Worm (Caenorhabditis elegans) whole organism, mixed stage, embryonic: Measurements from ENCODE around the gene srx-122.

ENCODE experiments used
- M03D4.4 ChIP-seq: sonication (generic microtip); optimal IDR thresholded peaks from 2 replicates; lab custom pipeline; 2017; ENCODE audit warnings: mild to moderate bottlenecking, missing genetic modification characterization, missing compliant biosample characterization
- bed-3 ChIP-seq: fragments of 200-800 bp; sonication (Bioruptor generic); optimal IDR thresholded peaks from 3 replicates; lab custom pipeline; 2018; ENCODE audit warnings: mild to moderate bottlenecking, missing genetic modification characterization, moderate library complexity, missing compliant biosample characterization
- blmp-1 ChIP-seq: fragments of 150-350 bp; optimal IDR thresholded peaks from 2 replicates; lab custom pipeline; 2014; ENCODE audit warnings: missing biosample characterization, missing genetic modification characterization
- ceh-39 ChIP-seq: fragments of 150-350 bp; optimal IDR thresholded peaks from 2 replicates; lab custom pipeline; 2014; ENCODE audit warnings: missing biosample characterization, missing genetic modification characterization
- ceh-83 ChIP-seq: fragments of 200-800 bp; sonication (Bioruptor generic); optimal IDR thresholded peaks from 2 replicates; lab custom pipeline; 2018; ENCODE audit warnings: mild to moderate bottlenecking, missing genetic modification characterization, missing compliant biosample characterization
- ces-1 ChIP-seq: fragments of 150-350 bp; optimal IDR thresholded peaks from 2 replicates; lab custom pipeline; 2014; ENCODE audit warnings: missing biosample characterization, missing genetic modification reagents, missing genetic modification characterization
- cnd-1 ChIP-seq: fragments of 200-800 bp; sonication (Bioruptor generic); optimal IDR thresholded peaks from 2 replicates; lab custom pipeline; 2018; ENCODE audit warnings: mild to moderate bottlenecking, missing genetic modification characterization, missing compliant biosample characterization
- drap-1 ChIP-seq: fragments of 200-800 bp; sonication (Bioruptor generic); optimal IDR thresholded peaks from 3 replicates; lab custom pipeline; 2018; ENCODE audit warnings: mild to moderate bottlenecking, missing genetic modification characterization, missing compliant biosample characterization
- elt-1 ChIP-seq: sonication (generic microtip); optimal IDR thresholded peaks from 2 replicates; lab custom pipeline; 2017; ENCODE audit warnings: missing genetic modification characterization, mild to moderate bottlenecking, missing compliant biosample characterization, antibody characterized with exemption, moderate library complexity, borderline replicate concordance; ENCODE audit not compliant: insufficient read depth
- elt-3 ChIP-seq: fragments of 150-350 bp; optimal IDR thresholded peaks from 2 replicates; lab custom pipeline; 2014; ENCODE audit warnings: missing biosample characterization, missing genetic modification characterization
- flh-1 ChIP-seq: fragments of 200-800 bp; sonication (Bioruptor generic); optimal IDR thresholded peaks from 2 replicates; lab custom pipeline; 2018; ENCODE audit warnings: mild to moderate bottlenecking, missing genetic modification characterization, moderate library complexity, missing compliant biosample characterization
- ham-2 ChIP-seq: fragments of 200-800 bp; sonication (Bioruptor generic); optimal IDR thresholded peaks from 2 replicates; lab custom pipeline; 2018; ENCODE audit warnings: mild to moderate bottlenecking, missing genetic modification characterization, missing compliant biosample characterization
- hlh-1 ChIP-seq: fragments of 150-350 bp; optimal IDR thresholded peaks from 2 replicates; lab custom pipeline; 2014; ENCODE audit warnings: missing biosample characterization, missing genetic modification reagents, missing genetic modification characterization
- lin-13 ChIP-seq: fragments of 150-350 bp; optimal IDR thresholded peaks from 2 replicates; lab custom pipeline; 2014; ENCODE audit warnings: missing biosample characterization, missing genetic modification characterization
- lin-32 ChIP-seq: fragments of 200-800 bp; sonication (Bioruptor generic); optimal IDR thresholded peaks from 2 replicates; lab custom pipeline; 2018; ENCODE audit warnings: mild to moderate bottlenecking, missing genetic modification characterization, missing compliant biosample characterization
- lsy-2 ChIP-seq: fragments of 150-350 bp; optimal IDR thresholded peaks from 2 replicates; lab custom pipeline; 2014; ENCODE audit warnings: missing biosample characterization, missing genetic modification characterization
- mab-5 ChIP-seq: fragments of 150-350 bp; optimal IDR thresholded peaks from 2 replicates; lab custom pipeline; 2014; ENCODE audit warnings: missing biosample characterization, missing genetic modification characterization
- mep-1 ChIP-seq: fragments of 150-350 bp; optimal IDR thresholded peaks from 2 replicates; lab custom pipeline; 2017; ENCODE audit warnings: missing biosample characterization, missing genetic modification reagents, missing genetic modification characterization, inconsistent platforms
- mls-2 ChIP-seq: sonication (generic microtip); optimal IDR thresholded peaks from 2 replicates; lab custom pipeline; 2016; ENCODE audit warnings: mild to moderate bottlenecking, missing genetic modification characterization, moderate library complexity, missing compliant biosample characterization
- nhr-12 ChIP-seq: fragments of 150-350 bp; optimal IDR thresholded peaks from 2 replicates; lab custom pipeline; 2014; ENCODE audit warnings: missing biosample characterization, missing genetic modification characterization
- nhr-2 ChIP-seq: fragments of 150-350 bp; optimal IDR thresholded peaks from 2 replicates; lab custom pipeline; 2014; ENCODE audit warnings: missing biosample characterization, missing genetic modification characterization
- nhr-237 ChIP-seq: fragments of 150-350 bp; optimal IDR thresholded peaks from 2 replicates; lab custom pipeline; 2014; ENCODE audit warnings: missing biosample characterization, missing genetic modification characterization
- nhr-28 ChIP-seq: fragments of 150-350 bp; optimal IDR thresholded peaks from 2 replicates; lab custom pipeline; 2014; ENCODE audit warnings: missing biosample characterization, missing genetic modification characterization
- nhr-76 ChIP-seq: sonication (generic microtip); optimal IDR thresholded peaks from 2 replicates; lab custom pipeline; 2017; ENCODE audit warnings: missing biosample characterization, missing genetic modification characterization
- pha-4 ChIP-seq: fragments of 150-350 bp; optimal IDR thresholded peaks from 2 replicates; lab custom pipeline; 2018; ENCODE audit warnings: missing biosample characterization, missing genetic modification reagents, missing genetic modification characterization
- sem-2 ChIP-seq: fragments of 200-800 bp; sonication (Bioruptor generic); optimal IDR thresholded peaks from 2 replicates; lab custom pipeline; 2018; ENCODE audit warnings: mild to moderate bottlenecking, missing genetic modification characterization, missing compliant biosample characterization
- snpc-4 ChIP-seq: fragments of 150-350 bp; optimal IDR thresholded peaks from 2 replicates; lab custom pipeline; 2014; ENCODE audit warnings: missing biosample characterization, missing genetic modification characterization
- sptf-1 ChIP-seq: sonication (generic microtip); optimal IDR thresholded peaks from 2 replicates; lab custom pipeline; 2017; ENCODE audit warnings: mild to moderate bottlenecking, missing genetic modification characterization, moderate library complexity, missing compliant biosample characterization
- tbx-8 ChIP-seq: fragments of 200-800 bp; sonication (Bioruptor generic); optimal IDR thresholded peaks from 2 replicates; lab custom pipeline; 2018; ENCODE audit warnings: mild to moderate bottlenecking, missing genetic modification characterization, moderate library complexity, missing compliant biosample characterization
- unc-120 ChIP-seq: sonication (generic microtip); optimal IDR thresholded peaks from 2 replicates; lab custom pipeline; 2017; ENCODE audit warnings: missing genetic modification characterization, missing compliant biosample characterization; ENCODE audit not compliant: poor library complexity, severe bottlenecking
- unc-39 ChIP-seq: fragments of 150-350 bp; optimal IDR thresholded peaks from 2 replicates; lab custom pipeline; 2014; ENCODE audit warnings: missing biosample characterization, missing genetic modification characterization
- ztf-11 ChIP-seq: fragments of 150-350 bp; optimal IDR thresholded peaks from 2 replicates; lab custom pipeline; 2014; ENCODE audit warnings: missing biosample characterization, missing genetic modification characterization

Gene srx-122

DNA sequence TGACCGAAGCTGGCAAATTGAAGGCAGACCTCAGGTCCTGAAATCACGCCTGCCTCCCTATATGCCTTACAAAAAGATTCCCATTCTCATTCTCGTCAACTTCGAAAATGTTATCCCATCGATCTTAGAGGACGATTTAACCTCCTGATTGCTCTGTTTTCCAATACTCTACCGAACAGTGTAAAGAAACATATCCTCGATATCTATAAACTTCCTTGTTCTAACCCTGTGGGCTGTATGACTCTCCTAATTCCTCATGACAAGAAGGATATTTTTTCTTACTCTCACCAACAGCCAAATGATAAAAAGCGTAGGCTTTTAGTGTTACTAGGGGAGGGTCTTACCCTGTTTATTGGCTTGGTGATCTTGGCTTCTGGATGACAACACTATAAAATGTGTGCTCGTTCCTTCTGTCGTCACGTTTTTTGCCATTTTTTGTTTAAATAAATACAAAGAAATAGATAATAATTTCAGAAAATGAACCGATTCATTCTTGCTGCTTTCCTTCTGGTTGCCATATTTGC is 24.0 kb downstream of the srx-122 start, which contains the start of gene T28A11.4:
TSS of gene T28A11.4 (plus strand) at position 474 of the 524 bp plus-strand sequence.
- TF ChIP-seq ceh-39 (no peak), ceh-83 (no peak), nhr-12 (no peak), ces-1 (no peak), nhr-76 (tag; lab: Kevin White, UChicago) (no peak), mab-5 (tag; lab: Kevin White, UChicago) (no peak), mls-2 (no peak), blmp-1 (tag; lab: Kevin White, UChicago) (no peak), elt-1 (tag; lab: Kevin White, UChicago) (no peak), mep-1 (tag; lab: Kevin White, UChicago) (no peak), flh-1 (GFP tag; lab: Kevin White, UChicago) (no peak), snpc-4 (tag; lab: Kevin White, UChicago) (no peak), pha-4 (tag; lab: Kevin White, UChicago) (no peak), hlh-1 (tag; lab: Kevin White, UChicago) (no peak), nhr-28 (tag; lab: Kevin White, UChicago) (no peak)

DNA sequence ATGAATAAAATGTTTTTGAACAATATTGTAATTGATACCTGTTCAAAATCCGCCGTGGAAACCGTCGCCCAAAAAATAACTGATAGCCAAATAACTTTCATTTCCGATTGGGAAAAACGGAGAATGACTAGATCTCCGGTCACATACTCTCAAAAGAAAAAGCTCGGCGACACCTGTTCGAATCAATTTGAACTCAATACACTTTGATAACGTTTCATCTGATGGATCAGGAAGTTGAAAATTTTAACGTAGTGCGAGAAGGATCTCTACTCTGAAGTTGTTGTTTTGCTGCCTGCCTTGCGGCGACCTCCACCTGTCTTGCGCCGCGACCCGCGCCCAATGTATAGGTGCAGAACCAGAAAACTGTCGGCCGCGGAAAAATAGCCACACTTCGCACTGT is 24.5 kb downstream of the srx-122 start, which contains the start of gene T28A11.20:
TSS of gene T28A11.20 (minus strand) at position 101 of the 400 bp plus-strand sequence.
- no peak for TF ChIP-seq cnd-1 (tag; lab: Kevin White, UChicago)
- no peak for TF ChIP-seq lsy-2 (tag; lab: Kevin White, UChicago)
- TF ChIP-seq nhr-12 = no peak
- TF ChIP-seq unc-120 (tag; lab: Kevin White, UChicago) = no peak
- TF ChIP-seq pha-4 (tag; lab: Kevin White, UChicago) = no peak
- TF ChIP-seq sem-2 (GFP tag; lab: Kevin White, UChicago) = no peak
- no peak for TF ChIP-seq ceh-39
- TF ChIP-seq tbx-8 (GFP tag; lab: Kevin White, UChicago) = no peak
- TF ChIP-seq ztf-11 (tag; lab: Kevin White, UChicago) = no peak
- TF ChIP-seq nhr-2 (tag; lab: Kevin White, UChicago) = no peak
- no peak for TF ChIP-seq mab-5 (tag; lab: Kevin White, UChicago)
- no peak for TF ChIP-seq ceh-83
- TF ChIP-seq bed-3 = no peak
- TF ChIP-seq mls-2 = no peak
- TF ChIP-seq nhr-237 = no peak
- no peak for TF ChIP-seq nhr-28 (tag; lab: Kevin White, UChicago)

DNA sequence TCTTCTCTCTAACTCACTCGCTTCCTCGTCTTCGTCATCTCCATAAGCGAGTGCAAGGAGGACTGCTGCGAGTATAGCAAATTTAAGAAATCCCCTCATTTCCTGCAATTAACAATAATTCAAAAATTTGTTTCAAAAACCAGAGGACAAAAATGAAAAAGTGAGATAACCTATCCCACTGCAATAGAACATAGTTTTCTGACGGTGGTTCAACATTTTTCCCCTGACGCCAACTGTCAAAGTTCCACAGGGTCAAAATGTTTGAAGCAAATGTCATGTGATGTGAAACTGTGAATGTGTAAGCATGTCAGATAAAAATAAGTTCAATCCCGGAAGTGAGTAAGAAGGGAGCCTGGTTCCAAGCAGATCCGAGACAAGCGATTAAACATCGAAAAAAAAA is 28.3 kb downstream of the srx-122 start, which contains the start of gene T28A11.19:
TSS of gene T28A11.19 (minus strand) at position 108 of the 400 bp plus-strand sequence.
- no peak for TF ChIP-seq ham-2
- TF ChIP-seq snpc-4 (tag; lab: Kevin White, UChicago) = no peak
- TF ChIP-seq ceh-83 = no peak
- TF ChIP-seq flh-1 (GFP tag; lab: Kevin White, UChicago) = no peak
- no peak for TF ChIP-seq sptf-1 (tag; lab: Kevin White, UChicago)
- no peak for TF ChIP-seq lin-13 (tag; lab: Kevin White, UChicago)
- no peak for TF ChIP-seq mls-2
- TF ChIP-seq blmp-1 (tag; lab: Kevin White, UChicago) = no peak
- TF ChIP-seq pha-4 (tag; lab: Kevin White, UChicago) = no peak
- no peak for TF ChIP-seq elt-3 (tag; lab: Kevin White, UChicago)
- TF ChIP-seq bed-3 = no peak
- no peak for TF ChIP-seq lin-32 (GFP tag; lab: Kevin White, UChicago)
- no peak for TF ChIP-seq nhr-28 (tag; lab: Kevin White, UChicago)
- no peak for TF ChIP-seq M03D4.4 (tag; lab: Kevin White, UChicago)
- TF ChIP-seq, all 35 proteins: peak for 0

DNA sequence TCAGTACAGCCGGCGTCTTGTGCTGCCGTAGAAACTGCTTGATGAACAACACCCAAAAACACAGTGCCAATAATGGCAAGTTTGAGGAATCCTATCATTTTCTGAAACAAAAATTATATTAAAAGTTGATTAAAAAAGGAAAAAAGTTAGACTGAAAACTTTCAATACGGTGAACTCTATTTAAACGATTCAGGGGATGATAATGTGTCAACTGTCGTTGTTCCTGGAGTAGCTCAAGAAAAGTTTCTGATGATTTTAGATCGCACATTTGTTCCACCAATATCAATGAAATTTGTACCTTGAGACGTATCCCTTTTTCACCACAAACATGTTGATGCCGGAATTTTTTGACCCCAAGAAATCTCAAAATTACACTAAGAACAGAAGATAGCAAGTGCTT is 29.7 kb downstream of the srx-122 start, which contains the start of gene T28A11.18:
TSS of gene T28A11.18 (minus strand) at position 101 of the 400 bp plus-strand sequence.
- no peak for TF ChIP-seq unc-39 (tag; lab: Kevin White, UChicago)
- TF ChIP-seq M03D4.4 (tag; lab: Kevin White, UChicago) = no peak
- TF ChIP-seq drap-1 = no peak
- TF ChIP-seq ceh-39 = no peak
- TF ChIP-seq nhr-237 = no peak
- no peak for TF ChIP-seq hlh-1 (tag; lab: Kevin White, UChicago)
- TF ChIP-seq ceh-83 = no peak
- no peak for TF ChIP-seq nhr-76 (tag; lab: Kevin White, UChicago)
- TF ChIP-seq pha-4 (tag; lab: Kevin White, UChicago) = no peak
- no peak for TF ChIP-seq nhr-12
- TF ChIP-seq nhr-2 (tag; lab: Kevin White, UChicago) = no peak
- TF ChIP-seq unc-120 (tag; lab: Kevin White, UChicago) = no peak
